Worm (Caenorhabditis elegans) whole organism, young adult: ENCODE results near the gene srw-67.

ENCODE experiments used
- B0261.1 ChIP-seq: sonication (generic microtip); optimal IDR thresholded peaks from 2 replicates; lab custom pipeline; 2016; ENCODE audit warnings: mild to moderate bottlenecking, missing genetic modification characterization, moderate library complexity, missing compliant biosample characterization
- B0336.3 ChIP-seq: fragments of 200-800 bp; sonication (Bioruptor generic); IDR thresholded peaks from 2 replicates; pipeline ENCODE4 v1.3.6; 2022; ENCODE audit warnings: missing genetic modification characterization, missing compliant biosample characterization
- F23B12.7 ChIP-seq: sonication (generic microtip); optimal IDR thresholded peaks from 2 replicates; lab custom pipeline; 2017; ENCODE audit warnings: missing genetic modification characterization, mild to moderate bottlenecking, missing compliant biosample characterization, antibody characterized with exemption, moderate library complexity; ENCODE audit not compliant: insufficient read depth
- F39B2.1 ChIP-seq: fragments of 200-800 bp; sonication (Bioruptor generic); IDR thresholded peaks from 2 replicates; pipeline ENCODE4 v1.3.6; 2022; ENCODE audit warnings: missing genetic modification reagents, missing genetic modification characterization, missing compliant biosample characterization
- K11D2.4 ChIP-seq: fragments of 200-800 bp; sonication (Bioruptor generic); IDR thresholded peaks from 2 replicates; pipeline ENCODE4 v1.3.6; 2022; ENCODE audit warnings: missing genetic modification reagents, missing genetic modification characterization, missing compliant biosample characterization
- K12H6.12 ChIP-seq: fragments of 200-800 bp; sonication (Bioruptor generic); optimal IDR thresholded peaks from 2 replicates; lab custom pipeline; 2018; ENCODE audit warnings: mild to moderate bottlenecking, missing genetic modification characterization, missing compliant biosample characterization
- Y53G8AR.9 ChIP-seq: fragments of 200-800 bp; sonication (Bioruptor generic); conservative IDR thresholded peaks from 2 replicates; pipeline ENCODE4 v1.3.6; 2022; ENCODE audit warnings: missing genetic modification reagents, missing genetic modification characterization, missing compliant biosample characterization
- Y95B8A.8 ChIP-seq: fragments of 200-800 bp; sonication (Bioruptor generic); IDR thresholded peaks from 2 replicates; pipeline ENCODE4 v1.3.6; 2022; ENCODE audit warnings: missing genetic modification reagents, missing genetic modification characterization, missing compliant biosample characterization
- ama-1 ChIP-seq, 3 experiments: fragments of 150-350 bp in 1 of 3; sonication (generic microtip) in 2 of 3; optimal IDR thresholded peaks; 2 replicates each; lab custom pipeline; 2014 to 2018; ENCODE audit warnings: missing biosample characterization in 2 of 3, missing genetic modification characterization in 2 of 3, missing genetic modification reagents in 2 of 3
- atf-7 ChIP-seq: sonication (generic microtip); optimal IDR thresholded peaks from 2 replicates; lab custom pipeline; 2017; ENCODE audit warnings: mild to moderate bottlenecking, missing genetic modification characterization, missing compliant biosample characterization
- attf-5 ChIP-seq: fragments of 200-800 bp; sonication (Bioruptor generic); optimal IDR thresholded peaks from 2 replicates; lab custom pipeline; 2018; ENCODE audit warnings: mild to moderate bottlenecking, missing genetic modification characterization, missing compliant biosample characterization
- attf-6 ChIP-seq: fragments of 200-800 bp; sonication (Bioruptor generic); IDR thresholded peaks from 2 replicates; pipeline ENCODE4 v1.3.6; 2022; ENCODE audit warnings: missing genetic modification reagents, missing genetic modification characterization, missing compliant biosample characterization
- bed-2 ChIP-seq: fragments of 200-800 bp; sonication (Bioruptor generic); IDR thresholded peaks from 2 replicates; pipeline ENCODE4 v1.3.6; 2022; ENCODE audit warnings: missing genetic modification reagents, missing genetic modification characterization, missing compliant biosample characterization
- ceh-100 ChIP-seq: fragments of 200-800 bp; sonication (Bioruptor generic); IDR thresholded peaks from 2 replicates; pipeline ENCODE4 v1.3.6; 2022; ENCODE audit warnings: missing genetic modification reagents, missing genetic modification characterization, missing compliant biosample characterization
- ceh-27 ChIP-seq: fragments of 200-800 bp; sonication (Bioruptor generic); optimal IDR thresholded peaks from 2 replicates; lab custom pipeline; 2018; ENCODE audit warnings: mild to moderate bottlenecking, missing genetic modification characterization, moderate library complexity, missing compliant biosample characterization
- ceh-58 ChIP-seq: fragments of 200-800 bp; sonication (Bioruptor generic); IDR thresholded peaks from 2 replicates; pipeline ENCODE4 v1.3.6; 2022; ENCODE audit warnings: missing genetic modification characterization, missing compliant biosample characterization
- ceh-79 ChIP-seq: sonication (generic microtip); optimal IDR thresholded peaks from 2 replicates; lab custom pipeline; 2017; ENCODE audit warnings: mild to moderate bottlenecking, missing genetic modification characterization, missing compliant biosample characterization
- die-1 ChIP-seq: sonication (generic microtip); optimal IDR thresholded peaks from 2 replicates; lab custom pipeline; 2016; ENCODE audit warnings: missing genotype, mild to moderate bottlenecking, missing genetic modification characterization, missing compliant biosample characterization
- egl-18 ChIP-seq: fragments of 200-800 bp; sonication (Bioruptor generic); IDR thresholded peaks from 2 replicates; pipeline ENCODE4 v1.3.6; 2022; ENCODE audit warnings: missing genetic modification reagents, missing genetic modification characterization, missing compliant biosample characterization
- ets-4 ChIP-seq: fragments of 200-800 bp; sonication (Bioruptor generic); optimal IDR thresholded peaks from 2 replicates; lab custom pipeline; 2018; ENCODE audit warnings: mild to moderate bottlenecking, missing genetic modification characterization, missing compliant biosample characterization
- him-1 ChIP-seq: sonication (generic microtip); optimal IDR thresholded peaks from 2 replicates; lab custom pipeline; 2016; ENCODE audit warnings: missing genotype, missing genetic modification reagents, missing genetic modification characterization, missing compliant biosample characterization
- hlh-26 ChIP-seq: fragments of 200-800 bp; sonication (Bioruptor generic); conservative IDR thresholded peaks from 2 replicates; pipeline ENCODE4 v1.3.6; 2022; ENCODE audit warnings: missing genetic modification reagents, missing genetic modification characterization, missing compliant biosample characterization
- hsf-1 ChIP-seq: fragments of 200-800 bp; sonication (Bioruptor generic); IDR thresholded peaks from 2 replicates; pipeline ENCODE4 v1.3.6; 2022; ENCODE audit warnings: missing genetic modification reagents, missing genetic modification characterization, missing compliant biosample characterization
- lag-1 ChIP-seq: fragments of 200-800 bp; sonication (Bioruptor generic); IDR thresholded peaks from 2 replicates; pipeline ENCODE4 v1.3.6; 2022; ENCODE audit warnings: missing genetic modification reagents, missing genetic modification characterization, missing compliant biosample characterization
- lin-26 ChIP-seq: fragments of 200-800 bp; sonication (Bioruptor generic); IDR thresholded peaks from 2 replicates; pipeline ENCODE4 v1.3.6; 2022; ENCODE audit warnings: missing genetic modification reagents, missing genetic modification characterization, missing compliant biosample characterization
- lin-40 ChIP-seq: sonication (generic microtip); optimal IDR thresholded peaks from 2 replicates; lab custom pipeline; 2016; ENCODE audit warnings: missing genetic modification characterization, mild to moderate bottlenecking, missing compliant biosample characterization, missing genotype, missing genetic modification reagents
- lin-54 ChIP-seq: fragments of 200-800 bp; sonication (Bioruptor generic); optimal IDR thresholded peaks from 2 replicates; lab custom pipeline; 2018; ENCODE audit warnings: mild to moderate bottlenecking, missing genetic modification characterization, missing compliant biosample characterization
- lir-1 ChIP-seq: fragments of 200-800 bp; sonication (Bioruptor generic); conservative IDR thresholded peaks from 2 replicates; pipeline ENCODE4 v1.3.6; 2022; ENCODE audit warnings: missing genetic modification reagents, missing genetic modification characterization, missing compliant biosample characterization
- lsl-1 ChIP-seq: fragments of 200-800 bp; sonication (Bioruptor generic); optimal IDR thresholded peaks from 2 replicates; lab custom pipeline; 2018; ENCODE audit warnings: mild to moderate bottlenecking, missing genetic modification characterization, moderate library complexity, missing compliant biosample characterization
- lsy-27 ChIP-seq: sonication (generic microtip); optimal IDR thresholded peaks from 2 replicates; lab custom pipeline; 2017; ENCODE audit warnings: missing genetic modification characterization, mild to moderate bottlenecking, missing compliant biosample characterization, antibody characterized with exemption, missing genotype, borderline replicate concordance; ENCODE audit not compliant: insufficient read depth
- madf-6 ChIP-seq: fragments of 200-800 bp; sonication (Bioruptor generic); IDR thresholded peaks from 2 replicates; pipeline ENCODE4 v1.3.6; 2022; ENCODE audit warnings: missing genetic modification reagents, missing genetic modification characterization, missing compliant biosample characterization
- mcd-1 ChIP-seq: fragments of 200-800 bp; sonication (Bioruptor generic); IDR thresholded peaks from 2 replicates; pipeline ENCODE4 v1.3.6; 2022; ENCODE audit warnings: missing genetic modification reagents, missing genetic modification characterization, missing compliant biosample characterization
- mel-28 ChIP-seq: sonication (generic microtip); optimal IDR thresholded peaks from 2 replicates; lab custom pipeline; 2016; ENCODE audit warnings: borderline replicate concordance, mild to moderate bottlenecking, missing genetic modification characterization, missing compliant biosample characterization
- nfya-2 ChIP-seq: fragments of 200-800 bp; sonication (Bioruptor generic); IDR thresholded peaks from 2 replicates; pipeline ENCODE4 v1.3.6; 2022; ENCODE audit warnings: missing genetic modification reagents, missing genetic modification characterization, missing compliant biosample characterization
- nfyb-1 ChIP-seq: fragments of 200-800 bp; sonication (Bioruptor generic); IDR thresholded peaks from 2 replicates; pipeline ENCODE4 v1.3.6; 2022; ENCODE audit warnings: missing genetic modification reagents, missing genetic modification characterization, missing compliant biosample characterization
- pha-4 ChIP-seq: fragments of 150-350 bp; sonication (generic microtip); optimal IDR thresholded peaks from 2 replicates; lab custom pipeline; 2014; ENCODE audit warnings: missing biosample characterization, missing genetic modification reagents, missing genetic modification characterization
- sea-2 ChIP-seq: fragments of 200-800 bp; sonication (Bioruptor generic); IDR thresholded peaks from 2 replicates; pipeline ENCODE4 v1.3.6; 2022; ENCODE audit warnings: missing genetic modification characterization, missing compliant biosample characterization
- sptf-2 ChIP-seq: fragments of 200-800 bp; sonication (Bioruptor generic); optimal IDR thresholded peaks from 2 replicates; lab custom pipeline; 2018; ENCODE audit warnings: mild to moderate bottlenecking, missing genetic modification characterization, missing compliant biosample characterization
- tbp1 ChIP-seq: fragments of 200-800 bp; sonication (Bioruptor generic); optimal IDR thresholded peaks from 2 replicates; lab custom pipeline; 2018; ENCODE audit warnings: mild to moderate bottlenecking, missing genetic modification characterization, missing compliant biosample characterization
- tlf-1 ChIP-seq: fragments of 200-800 bp; sonication (Bioruptor generic); optimal IDR thresholded peaks from 2 replicates; lab custom pipeline; 2018; ENCODE audit warnings: mild to moderate bottlenecking, missing genetic modification characterization, missing compliant biosample characterization
- unc-130 ChIP-seq: sonication (generic microtip); optimal IDR thresholded peaks from 2 replicates; lab custom pipeline; 2016; ENCODE audit warnings: missing genetic modification reagents, missing genetic modification characterization, missing compliant biosample characterization
- zim-3 ChIP-seq: sonication (generic microtip); optimal IDR thresholded peaks from 2 replicates; lab custom pipeline; 2017; ENCODE audit warnings: mild to moderate bottlenecking, missing genetic modification characterization, moderate library complexity, missing compliant biosample characterization
- ztf-26 ChIP-seq: sonication (generic microtip); optimal IDR thresholded peaks from 2 replicates; lab custom pipeline; 2017; ENCODE audit warnings: missing genetic modification characterization, missing compliant biosample characterization

Gene srw-67

DNA sequence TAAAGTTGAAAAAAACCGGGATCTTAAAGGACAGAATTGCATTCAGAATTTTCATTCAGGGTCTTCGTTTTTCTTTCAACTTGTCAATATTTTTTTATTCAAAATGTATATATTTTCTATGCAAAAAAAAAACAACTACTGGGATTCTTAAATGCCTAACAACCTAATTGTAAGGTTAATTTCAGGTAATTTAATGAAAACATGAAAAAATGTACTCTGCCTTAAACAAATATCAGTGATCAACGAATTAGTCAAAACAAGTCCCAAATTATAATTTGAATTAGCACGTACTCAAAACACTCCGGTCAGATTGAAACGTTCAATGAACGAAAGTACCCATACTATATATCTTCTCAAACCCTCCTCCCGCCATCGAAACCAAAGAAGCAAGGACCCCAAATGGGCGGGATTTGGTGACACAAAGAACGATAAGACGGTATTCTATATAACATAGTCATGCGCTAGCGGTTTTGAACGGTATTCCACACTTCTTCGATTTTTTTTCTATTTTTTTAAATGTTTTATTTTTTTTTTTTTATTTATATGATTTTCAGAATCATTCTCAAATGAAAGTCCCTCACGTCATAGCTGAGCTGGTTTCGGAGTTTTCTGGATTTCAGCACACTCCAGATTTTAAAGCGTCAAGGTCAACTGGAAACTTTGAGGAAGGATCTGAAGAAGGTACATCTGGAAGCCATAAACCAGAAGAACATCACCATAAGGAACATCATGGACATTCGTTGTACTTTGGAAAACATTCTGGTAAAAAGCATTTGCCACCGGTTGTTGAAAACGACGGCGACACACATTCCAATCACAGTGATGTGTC is 18.1 kb downstream of the srw-67 start, which contains the start of the genes ddo-2 and F25E5.8:
Gene ddo-2, minus strand, starts transcription at position 330 of the 829 bp plus-strand sequence.
Gene F25E5.8, plus strand, starts transcription at position 555 of the 829 bp plus-strand sequence.
- TF ChIP-seq attf-5 (GFP tag; lab: Kevin White, UChicago): no peak
- no peak for TF ChIP-seq hsf-1 (GFP tag; lab: Robert Waterston, UW)
- 0 out of 2 replicates have a peak, but pooled peaks have one; percentile 15 for TF ChIP-seq nfyb-1 (GFP tag; lab: Robert Waterston, UW)
- 0 out of 2 replicates have a peak, but pooled peaks have one; percentile 18 for TF ChIP-seq lin-26 (GFP tag; lab: Robert Waterston, UW)
- TF ChIP-seq ama-1 (optimal IDR thresholded peaks at IDR 0.05; lab: Kevin White, UChicago): peak; percentile 71
- TF ChIP-seq ama-1 (GFP tag; optimal IDR thresholded peaks at IDR 0.05; lab: Kevin White, UChicago): no peak
- TF ChIP-seq B0261.1: no peak
- no peak for TF ChIP-seq ceh-100 (GFP tag; lab: Robert Waterston, UW)

DNA sequence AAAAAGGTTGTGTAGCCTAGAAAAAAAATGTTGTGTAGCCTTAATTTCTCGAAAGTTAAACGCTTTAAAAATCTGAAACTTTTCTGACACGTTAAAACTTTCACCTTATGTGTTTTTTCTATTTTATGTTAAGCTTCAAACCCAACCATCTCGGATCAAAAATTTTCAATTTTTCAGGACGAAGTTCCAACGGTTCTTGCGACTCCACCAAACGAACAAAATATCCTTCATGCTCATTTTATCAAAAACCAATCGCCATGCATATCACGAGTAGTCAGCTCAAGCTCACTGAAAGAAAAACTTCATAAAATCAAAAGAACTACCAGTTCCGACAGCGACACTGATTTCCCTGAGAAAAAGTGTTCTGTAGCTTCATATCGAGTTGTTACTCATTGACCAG is 19.0 kb downstream of the srw-67 start:
- TF ChIP-seq Y53G8AR.9 (GFP tag; lab: Robert Waterston, UW) (0 out of 2 replicates have a peak, but pooled peaks have one; percentile 25), tlf-1 (GFP tag; lab: Kevin White, UChicago) (no peak)

DNA sequence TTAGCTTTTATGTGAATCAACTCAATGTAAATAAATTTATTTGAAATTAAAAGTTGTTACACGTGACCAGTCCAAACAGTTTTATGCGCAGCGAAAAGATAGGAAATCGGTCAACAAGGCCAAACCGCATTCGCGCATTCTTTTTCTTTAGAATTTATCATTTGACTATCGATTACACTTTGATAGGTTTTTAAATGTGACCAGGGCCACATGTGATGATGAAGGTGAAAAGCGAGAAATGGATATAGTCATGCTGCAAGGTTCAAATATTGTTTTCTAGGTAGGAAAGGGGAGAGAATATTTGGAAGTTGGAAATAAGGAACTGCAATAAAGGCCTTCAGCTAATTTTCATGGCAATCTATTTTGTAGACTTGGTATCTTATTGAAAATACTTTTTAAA is 19.5 kb downstream of the srw-67 start:
- TF ChIP-seq die-1 (tag; lab: Kevin White, UChicago): peak; percentile 19
- no peak for TF ChIP-seq K11D2.4
- TF ChIP-seq mcd-1 (GFP tag; lab: Robert Waterston, UW): no peak
- TF ChIP-seq mel-28: no peak
- TF ChIP-seq unc-130: no peak
- no peak for TF ChIP-seq him-1 (tag; lab: Kevin White, UChicago)
- no peak for TF ChIP-seq F23B12.7 (tag; lab: Kevin White, UChicago)
- no peak for TF ChIP-seq pha-4 (tag; lab: Kevin White, UChicago)
- no peak for TF ChIP-seq nfya-2
- no peak for TF ChIP-seq lag-1 (GFP tag; lab: Robert Waterston, UW)
- no peak for TF ChIP-seq ets-4
- TF ChIP-seq F39B2.1 (GFP tag; lab: Robert Waterston, UW): no peak
- TF ChIP-seq ceh-79 (tag; lab: Kevin White, UChicago): no peak
- TF ChIP-seq hsf-1 (GFP tag; lab: Robert Waterston, UW): no peak
- TF ChIP-seq bed-2 (GFP tag; lab: Robert Waterston, UW): no peak
- TF ChIP-seq lsy-27 (tag; lab: Kevin White, UChicago): no peak
- TF ChIP-seq egl-18 (GFP tag; lab: Robert Waterston, UW): no peak
- no peak for TF ChIP-seq atf-7 (tag; lab: Kevin White, UChicago)
- no peak for TF ChIP-seq zim-3
- TF ChIP-seq madf-6 (GFP tag; lab: Robert Waterston, UW): 0 out of 2 replicates have a peak, but pooled peaks have one; percentile 32
- no peak for TF ChIP-seq attf-6 (GFP tag; lab: Robert Waterston, UW)
- no peak for TF ChIP-seq lir-1 (GFP tag; lab: Robert Waterston, UW)
- TF ChIP-seq Y95B8A.8 (GFP tag; lab: Robert Waterston, UW): no peak
- peak; percentile 34; the same call in 1 of the 2 replicates for TF ChIP-seq Y53G8AR.9 (GFP tag; lab: Robert Waterston, UW)
- TF ChIP-seq ceh-27 (GFP tag; lab: Kevin White, UChicago): no peak
- TF ChIP-seq ztf-26: no peak
- no peak for TF ChIP-seq lin-54 (GFP tag; lab: Kevin White, UChicago)
- no peak for TF ChIP-seq lin-40
- TF ChIP-seq sptf-2 (GFP tag; lab: Kevin White, UChicago): no peak
- no peak for TF ChIP-seq ceh-58 (GFP tag; lab: Robert Waterston, UW)
- TF ChIP-seq tbp1 (GFP tag; lab: Kevin White, UChicago): no peak
- no peak for TF ChIP-seq hlh-26 (GFP tag; lab: Robert Waterston, UW)
- no peak for TF ChIP-seq lsl-1 (GFP tag; lab: Kevin White, UChicago)
- no peak for TF ChIP-seq K12H6.12 (tag; lab: Kevin White, UChicago)
- no peak for TF ChIP-seq sea-2 (GFP tag; lab: Robert Waterston, UW)
- no peak for TF ChIP-seq B0336.3 (GFP tag; lab: Robert Waterston, UW)
